Fruit fly (Drosophila melanogaster) whole organism, embryonic: ENCODE results near the gene CG42488.

ENCODE experiments used
- CG12659 ChIP-seq: fragments of 200-800 bp; sonication (Bioruptor generic); optimal IDR thresholded peaks from 3 replicates; lab custom pipeline; 2017; ENCODE audit warnings: mild to moderate bottlenecking, missing biosample characterization, missing genetic modification reagents, missing genetic modification characterization
- CG14667 ChIP-seq: fragments of 200-800 bp; sonication (Bioruptor generic); IDR thresholded peaks from 2 replicates; pipeline ENCODE4 v1.3.6; 2022; ENCODE audit warnings: missing biosample characterization, missing genetic modification characterization
- CG14710 ChIP-seq: fragments of 200-800 bp; sonication (Bioruptor generic); optimal IDR thresholded peaks from 3 replicates; lab custom pipeline; 2019; ENCODE audit warnings: missing biosample characterization, mild to moderate bottlenecking, missing genetic modification characterization, moderate library complexity
- CG14860 ChIP-seq: fragments of 200-800 bp; sonication (Bioruptor generic); IDR thresholded peaks from 3 replicates; pipeline ENCODE4 v1.3.6; 2022; ENCODE audit warnings: missing biosample characterization, missing genetic modification characterization; ENCODE audit not compliant: partially characterized antibody
- CG16863 ChIP-seq: fragments of 200-800 bp; sonication (Bioruptor generic); optimal IDR thresholded peaks from 3 replicates; lab custom pipeline; 2016; ENCODE audit warnings: missing biosample characterization, missing genetic modification characterization
- CG17802 ChIP-seq: fragments of 200-800 bp; sonication (Bioruptor generic); optimal IDR thresholded peaks from 2 replicates; lab custom pipeline; 2018; ENCODE audit warnings: missing biosample characterization, mild to moderate bottlenecking, missing genetic modification characterization, moderate library complexity
- CG1832 ChIP-seq: fragments of 200-800 bp; sonication (Bioruptor generic); optimal IDR thresholded peaks from 2 replicates; lab custom pipeline; 2017; ENCODE audit warnings: missing biosample characterization, mild to moderate bottlenecking, missing genetic modification characterization, inconsistent platforms
- CG2712 ChIP-seq: fragments of 200-800 bp; optimal IDR thresholded peaks from 3 replicates; lab custom pipeline; 2019; ENCODE audit warnings: missing biosample characterization, mild to moderate bottlenecking, missing genetic modification characterization, moderate library complexity
- CG31441 ChIP-seq: fragments of 200-800 bp; sonication (Bioruptor generic); IDR thresholded peaks from 2 replicates; pipeline ENCODE4 v1.3.6; 2022; ENCODE audit warnings: missing biosample characterization, missing genetic modification characterization
- CG6791 ChIP-seq: fragments of 200-800 bp; sonication (Bioruptor generic); IDR thresholded peaks from 3 replicates; pipeline ENCODE4 v1.3.6; 2022; ENCODE audit warnings: missing biosample characterization, missing genetic modification characterization; ENCODE audit not compliant: partially characterized antibody
- CG8924 ChIP-seq: fragments of 200-800 bp; optimal IDR thresholded peaks from 3 replicates; lab custom pipeline; 2019; ENCODE audit warnings: missing biosample characterization, mild to moderate bottlenecking, missing genetic modification characterization, moderate library complexity
- CG9609 ChIP-seq: fragments of 200-800 bp; sonication (Bioruptor generic); optimal IDR thresholded peaks from 3 replicates; lab custom pipeline; 2016; ENCODE audit warnings: missing biosample characterization, missing genetic modification characterization
- CTCF ChIP-seq: fragments of 200-800 bp; sonication (Bioruptor generic); optimal IDR thresholded peaks from 2 replicates; lab custom pipeline; 2017; ENCODE audit warnings: missing biosample characterization, mild to moderate bottlenecking, missing genetic modification characterization, moderate library complexity
- Camta ChIP-seq: fragments of 200-800 bp; sonication (Bioruptor generic); optimal IDR thresholded peaks from 2 replicates; lab custom pipeline; 2016; ENCODE audit warnings: missing biosample characterization, missing genetic modification characterization
- CoRest ChIP-seq: fragments of 200-800 bp; sonication (Bioruptor generic); optimal IDR thresholded peaks from 3 replicates; lab custom pipeline; 2018; ENCODE audit warnings: missing biosample characterization, mild to moderate bottlenecking, missing genetic modification characterization, moderate library complexity
- Dip2 ChIP-seq: fragments of 200-800 bp; sonication (Bioruptor generic); IDR thresholded peaks from 2 replicates; pipeline ENCODE4 v1.3.6; 2022; ENCODE audit warnings: missing biosample characterization, missing genetic modification characterization
- Doc3 ChIP-seq: fragments of 200-800 bp; sonication (Bioruptor generic); IDR thresholded peaks from 3 replicates; pipeline ENCODE4 v1.3.6; 2022; ENCODE audit warnings: missing biosample characterization, missing genetic modification characterization; ENCODE audit not compliant: partially characterized antibody
- E2f2 ChIP-seq: fragments of 200-800 bp; sonication (Bioruptor generic); IDR thresholded peaks from 2 replicates; pipeline ENCODE4 v1.3.6; 2022; ENCODE audit warnings: missing biosample characterization, missing genetic modification characterization
- Elba2 ChIP-seq: fragments of 200-800 bp; sonication (Bioruptor generic); optimal IDR thresholded peaks from 3 replicates; lab custom pipeline; 2016; ENCODE audit warnings: missing biosample characterization, missing genetic modification characterization
- HHEX ChIP-seq: fragments of 200-800 bp; sonication (Bioruptor generic); optimal IDR thresholded peaks from 3 replicates; lab custom pipeline; 2017; ENCODE audit warnings: missing biosample characterization, mild to moderate bottlenecking, missing genetic modification characterization, missing genetic modification reagents
- Hsf ChIP-seq: fragments of 200-800 bp; sonication (Bioruptor generic); optimal IDR thresholded peaks from 3 replicates; lab custom pipeline; 2016; ENCODE audit warnings: missing biosample characterization, missing genetic modification characterization
- Lpt ChIP-seq: fragments of >200 bp; optimal IDR thresholded peaks from 2 replicates; lab custom pipeline; 2018; ENCODE audit warnings: missing biosample characterization, missing genetic modification characterization
- NC2β ChIP-seq: fragments of 200-800 bp; sonication (Bioruptor generic); optimal IDR thresholded peaks from 2 replicates; lab custom pipeline; 2016; ENCODE audit warnings: missing biosample characterization, missing genetic modification characterization
- Nf-YB ChIP-seq: fragments of 200-800 bp; sonication (Bioruptor generic); optimal IDR thresholded peaks from 3 replicates; lab custom pipeline; 2019; ENCODE audit warnings: missing biosample characterization, mild to moderate bottlenecking, missing genetic modification characterization, moderate library complexity
- Taf1 ChIP-seq: fragments of 200-800 bp; sonication (Bioruptor generic); IDR thresholded peaks from 2 replicates; pipeline ENCODE4 v1.3.6; 2022; ENCODE audit warnings: missing biosample characterization, missing genetic modification characterization
- Tbp ChIP-seq: fragments of >200 bp; optimal IDR thresholded peaks from 2 replicates; lab custom pipeline; 2018; ENCODE audit warnings: missing biosample characterization, missing genetic modification characterization
- Trl ChIP-seq, 3 experiments: fragments of >200 bp in 2 of 3; fragments of 200-800 bp in 1 of 3; sonication (Bioruptor generic) in 1 of 3; optimal IDR thresholded peaks; 2 replicates in 1 of 3; 3 replicates in 2 of 3; lab custom pipeline; 2016 to 2017; ENCODE audit warnings: missing biosample characterization in 1 of 3, missing genetic modification characterization in 1 of 3
- Usf ChIP-seq: fragments of 200-800 bp; sonication (Bioruptor generic); optimal IDR thresholded peaks from 2 replicates; lab custom pipeline; 2017; ENCODE audit warnings: missing genotype, missing biosample characterization, missing genetic modification characterization
- ac ChIP-seq: fragments of 200-800 bp; sonication (Bioruptor generic); optimal IDR thresholded peaks from 3 replicates; lab custom pipeline; 2017; ENCODE audit warnings: missing biosample characterization, mild to moderate bottlenecking, missing genetic modification characterization
- ato ChIP-seq: fragments of 200-800 bp; sonication (Bioruptor generic); IDR thresholded peaks from 2 replicates; pipeline ENCODE4 v1.3.6; 2022; ENCODE audit warnings: missing biosample characterization, missing genetic modification characterization; ENCODE audit not compliant: partially characterized antibody
- chinmo ChIP-seq: fragments of 200-800 bp; sonication (Bioruptor generic); IDR thresholded peaks from 4 replicates; pipeline ENCODE4 v1.3.6; 2022; ENCODE audit warnings: missing biosample characterization, missing genetic modification characterization; ENCODE audit not compliant: partially characterized antibody
- crc ChIP-seq: fragments of 200-800 bp; sonication (Bioruptor generic); optimal IDR thresholded peaks from 2 replicates; lab custom pipeline; 2016; ENCODE audit warnings: missing biosample characterization, missing genetic modification characterization
- eve ChIP-seq, 2 experiments: fragments of >200 bp; optimal IDR thresholded peaks; 2 replicates each; lab custom pipeline; 2017; ENCODE audit warnings: missing biosample characterization in 2 of 2, missing genetic modification characterization in 2 of 2
- fd64A ChIP-seq: fragments of 200-800 bp; sonication (Bioruptor generic); optimal IDR thresholded peaks from 3 replicates; lab custom pipeline; 2018; ENCODE audit warnings: missing biosample characterization, mild to moderate bottlenecking, missing genetic modification characterization
- her ChIP-seq: fragments of 200-800 bp; sonication (Bioruptor generic); optimal IDR thresholded peaks from 2 replicates; lab custom pipeline; 2016; ENCODE audit warnings: missing biosample characterization, missing genetic modification characterization
- klu ChIP-seq: fragments of 200-800 bp; sonication (Bioruptor generic); IDR thresholded peaks from 2 replicates; pipeline ENCODE4 v1.3.6; 2022; ENCODE audit warnings: missing biosample characterization, missing genetic modification characterization
- oc ChIP-seq: fragments of 200-800 bp; sonication (Bioruptor generic); optimal IDR thresholded peaks from 2 replicates; lab custom pipeline; 2018; ENCODE audit warnings: missing biosample characterization, mild to moderate bottlenecking, missing genetic modification characterization, moderate library complexity
- odd ChIP-seq: fragments of 200-800 bp; sonication (Bioruptor generic); optimal IDR thresholded peaks from 2 replicates; lab custom pipeline; 2017; ENCODE audit warnings: missing biosample characterization, mild to moderate bottlenecking, missing genetic modification characterization
- otp ChIP-seq: fragments of 200-800 bp; sonication (Bioruptor generic); IDR thresholded peaks from 3 replicates; pipeline ENCODE4, ENCODE4 v1.3.6; 2022; ENCODE audit warnings: missing biosample characterization, missing genetic modification characterization
- pho ChIP-seq: fragments of 200-800 bp; sonication (Bioruptor generic); optimal IDR thresholded peaks from 2 replicates; lab custom pipeline; 2016; ENCODE audit warnings: missing biosample characterization, missing genetic modification characterization
- ro ChIP-seq: fragments of 200-800 bp; sonication (Bioruptor generic); IDR thresholded peaks from 2 replicates; pipeline ENCODE4 v1.3.6; 2022; ENCODE audit warnings: missing biosample characterization, missing genetic modification characterization
- scrt ChIP-seq: fragments of 200-800 bp; sonication (Bioruptor generic); optimal IDR thresholded peaks from 2 replicates; lab custom pipeline; 2018; ENCODE audit warnings: missing biosample characterization, mild to moderate bottlenecking, missing genetic modification characterization, moderate library complexity
- sisA ChIP-seq: fragments of 200-800 bp; sonication (Bioruptor generic); IDR thresholded peaks from 2 replicates; pipeline ENCODE4 v1.3.6; 2022; ENCODE audit warnings: missing biosample characterization, missing genetic modification characterization
- tin ChIP-seq: fragments of 200-800 bp; sonication (Bioruptor generic); optimal IDR thresholded peaks from 3 replicates; lab custom pipeline; 2016; ENCODE audit warnings: missing biosample characterization, missing genetic modification characterization
- tna ChIP-seq: fragments of 200-800 bp; sonication (Bioruptor generic); IDR thresholded peaks from 2 replicates; pipeline ENCODE4 v1.3.6; 2022; ENCODE audit warnings: missing biosample characterization, missing genetic modification characterization; ENCODE audit not compliant: partially characterized antibody
- wek ChIP-seq: fragments of 200-800 bp; sonication (Bioruptor generic); optimal IDR thresholded peaks from 3 replicates; lab custom pipeline; 2018; ENCODE audit warnings: missing biosample characterization, mild to moderate bottlenecking, missing genetic modification characterization, moderate library complexity
- wor ChIP-seq: fragments of 200-800 bp; sonication (Bioruptor generic); IDR thresholded peaks from 2 replicates; pipeline ENCODE4 v1.3.6; 2022; ENCODE audit warnings: missing biosample characterization, missing genetic modification characterization
- zen2 ChIP-seq: fragments of 200-800 bp; sonication (Bioruptor generic); IDR thresholded peaks from 3 replicates; pipeline ENCODE4 v1.3.6; 2022; ENCODE audit warnings: missing biosample characterization, missing genetic modification characterization; ENCODE audit not compliant: partially characterized antibody

The CG42488 gene

DNA sequence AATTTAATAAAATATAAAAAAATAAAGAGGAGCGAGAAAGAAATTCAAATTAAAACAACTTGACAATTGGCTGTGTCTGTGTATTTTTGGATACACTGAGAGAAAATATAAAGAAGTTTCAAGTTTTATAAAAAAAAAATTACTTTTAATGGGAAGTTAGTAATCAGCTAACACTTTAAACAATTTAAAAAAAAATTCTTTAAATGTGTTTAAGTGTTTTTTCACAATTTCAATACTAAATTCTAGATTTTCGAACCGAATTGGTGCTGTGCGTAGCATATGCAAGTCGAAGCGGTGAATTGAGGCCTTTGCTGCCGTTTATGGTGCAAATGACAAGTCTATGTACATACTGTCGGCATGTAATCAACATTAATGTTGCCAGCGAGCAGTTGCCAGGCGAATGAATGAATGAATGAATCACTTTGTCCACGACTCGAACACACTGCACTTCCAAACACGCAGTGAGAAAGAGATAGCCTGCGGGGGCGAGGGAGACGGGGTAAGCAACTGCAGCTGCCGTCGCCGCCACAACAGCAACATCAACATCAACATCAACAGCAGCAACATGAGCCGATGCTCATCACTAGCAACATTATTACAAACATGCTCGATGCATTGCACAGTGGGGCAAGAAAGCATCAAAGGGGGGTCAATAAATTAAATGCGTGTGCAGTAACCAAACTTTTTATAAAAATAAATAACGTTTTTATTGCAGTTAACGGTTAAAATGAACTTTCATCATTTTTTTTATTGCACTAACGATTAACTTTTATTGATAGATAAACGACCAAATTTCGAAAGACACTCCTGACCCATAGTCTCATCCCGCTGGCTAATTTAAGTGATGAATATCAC, 37.1 kb upstream of the CG42488 start (continued):
- TF ChIP-seq CTCF (GFP tag; lab: Kevin White, UChicago) (no peak), pho (GFP tag; lab: Kevin White, UChicago) (no peak), CG14710 (peak; percentile 72), Hsf (peak; percentile 66), CG1832 (GFP tag; lab: Kevin White, UChicago) (no peak), HHEX (GFP tag; lab: Kevin White, UChicago) (peak; percentile 64), eve (GFP tag; optimal IDR thresholded peaks at IDR 0.05; lab: Kevin White, UChicago) (peak in 1 of 2 experiments; percentile 64), chinmo (GFP tag; lab: Robert Waterston, UW) (no peak), Camta (GFP tag; lab: Kevin White, UChicago) (peak; percentile 54), her (peak; percentile 7), klu (GFP tag; lab: Robert Waterston, UW) (no peak), crc (no peak), NC2β (GFP tag; lab: Kevin White, UChicago) (peak; percentile 75), Dip2 (GFP tag; lab: Robert Waterston, UW) (no peak), ato (GFP tag; lab: Robert Waterston, UW) (no peak), ac (GFP tag; lab: Kevin White, UChicago) (peak; percentile 41), CG14860 (GFP tag; lab: Robert Waterston, UW) (peak; percentile 55; the same call in 1 of the 3 replicates), ro (GFP tag; lab: Robert Waterston, UW) (0 out of 2 replicates have a peak, but pooled peaks have one; percentile 38), Trl (optimal IDR thresholded peaks at IDR 0.05; lab: Kevin White, UChicago) (no peak), Trl (GFP tag; optimal IDR thresholded peaks at IDR 0.05; lab: Kevin White, UChicago) (peak; percentile 21), tna (0 out of 2 replicates have a peak, but pooled peaks have one; percentile 8), Lpt (GFP tag; lab: Kevin White, UChicago) (no peak), wor (peak; percentile 60), Elba2 (GFP tag; lab: Kevin White, UChicago) (no peak), Doc3 (GFP tag; lab: Robert Waterston, UW) (no peak), CG8924 (peak; percentile 44), CG31441 (GFP tag; lab: Robert Waterston, UW) (peak; percentile 75), fd64A (no peak), tin (GFP tag; lab: Kevin White, UChicago) (peak; percentile 64), zen2 (GFP tag; lab: Robert Waterston, UW) (no peak), sisA (GFP tag; lab: Robert Waterston, UW) (no peak; the same call in 1 of the 2 replicates), CG12659 (GFP tag; lab: Kevin White, UChicago) (no peak), CG6791 (no peak), otp (peak; percentile 61; the same call in 1 of the 3 replicates), E2f2 (GFP tag; lab: Robert Waterston, UW) (peak; percentile 16; the same call in 1 of the 2 replicates), Nf-YB (peak; percentile 43), CG9609 (peak; percentile 60), CG2712 (tag; lab: Kevin White, UChicago) (peak; percentile 89), CG14667 (GFP tag; lab: Robert Waterston, UW) (no peak; the same call in 1 of the 2 replicates), Tbp (GFP tag; lab: Kevin White, UChicago) (no peak), Usf (GFP tag; lab: Kevin White, UChicago) (peak; percentile 43), odd (GFP tag; lab: Kevin White, UChicago) (peak; percentile 36), oc (tag; lab: Kevin White, UChicago) (peak; percentile 75), CG16863 (GFP tag; lab: Kevin White, UChicago) (peak; percentile 42), wek (no peak), CoRest (tag; lab: Kevin White, UChicago) (peak; percentile 41), Taf1 (GFP tag; lab: Robert Waterston, UW) (no peak), scrt (GFP tag; lab: Kevin White, UChicago) (no peak), CG17802 (tag; lab: Kevin White, UChicago) (peak; percentile 36)
